Comparison of ENCODE assay signal across 4 fruit fly cellular contexts in the genomic region with DNA sequence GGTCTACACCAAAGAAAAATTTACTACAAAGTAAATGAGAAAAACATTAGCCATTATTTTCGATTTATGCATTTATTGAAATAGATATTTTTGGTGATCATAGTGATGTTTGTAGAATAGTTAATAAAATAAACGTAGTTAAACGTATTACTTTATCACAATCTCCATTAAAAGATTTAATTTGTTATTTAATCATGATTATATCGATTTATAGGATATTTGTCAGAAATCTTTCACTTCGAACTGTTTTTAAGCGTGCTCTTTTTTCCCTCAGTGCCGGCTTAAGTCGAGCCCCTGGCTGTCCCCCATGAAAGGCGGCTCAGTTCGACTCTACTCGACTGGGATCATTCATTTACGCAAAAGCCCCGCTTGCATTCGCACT.
A peak's percentile ranks its signal among the peaks of the same experiment; 100 is the strongest.
TF ChIP-seq lines count a peak whose summit lies in the region.

No protein-coding gene starts in this region.

- TF ChIP-seq CTCF in whole organism, embryonic (GFP tag; optimal IDR thresholded peaks at IDR 0.05; lab: Kevin White, UChicago) = no peak

TF ChIP-seq in whole organism, adult, 20 proteins besides CTCF, POLR2A, EP300 and RAD21:
- TF ChIP-seq CG14711 (tag; optimal IDR thresholded peaks at IDR 0.05; lab: Kevin White, UChicago) (peak; percentile 8), cic (GFP tag; optimal IDR thresholded peaks at IDR 0.05; lab: Kevin White, UChicago) (no peak)

TF ChIP-seq in whole organism, embryonic, 481 proteins besides CTCF, POLR2A, EP300 and RAD21 (continues in another document):
- TF ChIP-seq ssp (GFP tag; IDR thresholded peaks at IDR 0.05; lab: Robert Waterston, UW) (0 out of 2 replicates have a peak, but pooled peaks have one; percentile 7), nmo (GFP tag; optimal IDR thresholded peaks at IDR 0.05; lab: Kevin White, UChicago) (peak; percentile 10), Elba2 (GFP tag; optimal IDR thresholded peaks at IDR 0.05; lab: Kevin White, UChicago) (no peak), CG7928 (GFP tag; optimal IDR thresholded peaks at IDR 0.05; lab: Kevin White, UChicago) (no peak), Drgx (GFP tag; IDR thresholded peaks at IDR 0.05; lab: Robert Waterston, UW) (peak; percentile 38; the same call in 1 of the 2 replicates), CG34224 (GFP tag; IDR thresholded peaks at IDR 0.05; lab: Robert Waterston, UW; ENCODE audit: partially characterized antibody) (no peak), crol (GFP tag; IDR thresholded peaks at IDR 0.05; lab: Robert Waterston, UW) (0 out of 2 replicates have a peak, but pooled peaks have one; percentile 4), chm (GFP tag; IDR thresholded peaks at IDR 0.05; lab: Robert Waterston, UW) (no peak), CG3281 (GFP tag; optimal IDR thresholded peaks at IDR 0.05; lab: Kevin White, UChicago) (peak; percentile 22), YL-1 (GFP tag; optimal IDR thresholded peaks at IDR 0.05; lab: Kevin White, UChicago) (no peak), CG18476 (GFP tag; optimal IDR thresholded peaks at IDR 0.05; lab: Kevin White, UChicago) (peak; percentile 15), CG6813 (GFP tag; optimal IDR thresholded peaks at IDR 0.05; lab: Kevin White, UChicago) (no peak), Xrp1 (GFP tag; IDR thresholded peaks at IDR 0.05; lab: Robert Waterston, UW) (no peak), sisA (GFP tag; IDR thresholded peaks at IDR 0.05; lab: Robert Waterston, UW) (no peak), Usf (GFP tag; optimal IDR thresholded peaks at IDR 0.05; lab: Kevin White, UChicago) (no peak), odd (GFP tag; optimal IDR thresholded peaks at IDR 0.05; lab: Kevin White, UChicago) (no peak), CG1832 (GFP tag; optimal IDR thresholded peaks at IDR 0.05; lab: Kevin White, UChicago) (no peak), onecut (GFP tag; IDR thresholded peaks at IDR 0.05; lab: Robert Waterston, UW) (no peak), tx (GFP tag; optimal IDR thresholded peaks at IDR 0.05; lab: Kevin White, UChicago) (no peak), CG9817 (tag; optimal IDR thresholded peaks at IDR 0.05; lab: Kevin White, UChicago) (no peak), CG11504 (tag; optimal IDR thresholded peaks at IDR 0.05; lab: Kevin White, UChicago) (peak; percentile 34), CG8478 (optimal IDR thresholded peaks at IDR 0.05; lab: Kevin White, UChicago) (no peak), dysf (GFP tag; IDR thresholded peaks at IDR 0.05; lab: Robert Waterston, UW) (0 out of 3 replicates have a peak, but pooled peaks have one; percentile 37), danr (GFP tag; IDR thresholded peaks at IDR 0.05; lab: Robert Waterston, UW) (0 out of 2 replicates have a peak, but pooled peaks have one; percentile 11), lov (optimal IDR thresholded peaks at IDR 0.05; lab: Kevin White, UChicago) (no peak), lov (GFP tag; IDR thresholded peaks at IDR 0.05; lab: Robert Waterston, UW) (no peak), ab (GFP tag; optimal IDR thresholded peaks at IDR 0.05; lab: Kevin White, UChicago) (no peak), vvl (GFP tag; IDR thresholded peaks at IDR 0.05; lab: Robert Waterston, UW) (no peak)

TF ChIP-seq in whole organism, prepupa, 60 proteins besides CTCF, POLR2A, EP300 and RAD21:
- TF ChIP-seq CG4318 (GFP tag; optimal IDR thresholded peaks at IDR 0.05; lab: Kevin White, UChicago) (peak; percentile 10), spab (GFP tag; optimal IDR thresholded peaks at IDR 0.05; lab: Kevin White, UChicago) (no peak), CG7368 (GFP tag; optimal IDR thresholded peaks at IDR 0.05; lab: Kevin White, UChicago) (no peak), CG32006 (GFP tag; optimal IDR thresholded peaks at IDR 0.05; lab: Kevin White, UChicago) (peak; percentile 52), eg (GFP tag; IDR thresholded peaks at IDR 0.05; lab: Robert Waterston, UW) (0 out of 3 replicates have a peak, but pooled peaks have one; percentile 9), Hr4 (GFP tag; optimal IDR thresholded peaks at IDR 0.05; lab: Kevin White, UChicago) (peak; percentile 16), CG16779 (tag; optimal IDR thresholded peaks at IDR 0.05; lab: Kevin White, UChicago) (no peak), CG8119 (GFP tag; IDR thresholded peaks at IDR 0.05; lab: Robert Waterston, UW) (peak; percentile 53; the same call in 2 of the 3 replicates), CG6276 (GFP tag; optimal IDR thresholded peaks at IDR 0.05; lab: Kevin White, UChicago) (peak; percentile 3), CG15336 (GFP tag; IDR thresholded peaks at IDR 0.05; lab: Robert Waterston, UW) (peak; percentile 21; the same call in 1 of the 2 replicates), Lpt (GFP tag; optimal IDR thresholded peaks at IDR 0.05; lab: Kevin White, UChicago) (no peak), lz (GFP tag; optimal IDR thresholded peaks at IDR 0.05; lab: Kevin White, UChicago) (no peak), Eip78C (GFP tag; lab: Kevin White, UChicago) (peak; percentile 53)

TF ChIP-seq in whole organism, pupa, 21 proteins besides CTCF, POLR2A, EP300 and RAD21:
- no peak for TF ChIP-seq CG9948 (tag; optimal IDR thresholded peaks at IDR 0.05; lab: Kevin White, UChicago)
- TF ChIP-seq CG14655 (GFP tag; optimal IDR thresholded peaks at IDR 0.05; lab: Kevin White, UChicago) = peak; percentile 39
- no peak for TF ChIP-seq Snoo (tag; optimal IDR thresholded peaks at IDR 0.05; lab: Kevin White, UChicago)
- no peak for TF ChIP-seq CG10348 (GFP tag; IDR thresholded peaks at IDR 0.05; lab: Robert Waterston, UW)
